Worm (Caenorhabditis elegans): ENCODE data around the gene C18G1.7.

C18G1.7 gene

ce11 chrV:4794308-4794707 is 48.9 kb downstream of the C18G1.7 start, which contains the start of gene R02F11.2 (continued):
- TF ChIP-seq isw-1 (GFP tag; IDR thresholded peaks at IDR 0.05) = no peak
- no peak for TF ChIP-seq zag-1 (tag; optimal IDR thresholded peaks at IDR 0.05)
- no peak for TF ChIP-seq lin-39 (tag; optimal IDR thresholded peaks at IDR 0.05)
- no peak for TF ChIP-seq elt-2 (tag; optimal IDR thresholded peaks at IDR 0.05)
- no peak for TF ChIP-seq unc-130 (tag; optimal IDR thresholded peaks at IDR 0.05)
- TF ChIP-seq aha-1 (tag; optimal IDR thresholded peaks at IDR 0.05) = no peak
- TF ChIP-seq ztf-11 (tag; optimal IDR thresholded peaks at IDR 0.05) = no peak
- no peak for TF ChIP-seq unc-30 (tag; optimal IDR thresholded peaks at IDR 0.05)
- peak; percentile 28 for TF ChIP-seq swsn-7 (tag; optimal IDR thresholded peaks at IDR 0.05)
- no peak for TF ChIP-seq rnt-1 (tag; optimal IDR thresholded peaks at IDR 0.05)
- no peak for TF ChIP-seq efl-3 (GFP tag; optimal IDR thresholded peaks at IDR 0.05)
- no peak for TF ChIP-seq lsy-2 (tag; optimal IDR thresholded peaks at IDR 0.05)
- no peak for TF ChIP-seq ama-1 (optimal IDR thresholded peaks at IDR 0.05)
- no peak for TF ChIP-seq pqm-1 (tag; optimal IDR thresholded peaks at IDR 0.05)
- TF ChIP-seq nhr-47 (tag; optimal IDR thresholded peaks at IDR 0.05) = peak; percentile 74
- no peak for TF ChIP-seq efl-1 (optimal IDR thresholded peaks at IDR 0.05)
- TF ChIP-seq efl-1 (GFP tag; optimal IDR thresholded peaks at IDR 0.05 in 1 of 2) = no peak
- TF ChIP-seq sox-4 (tag; optimal IDR thresholded peaks at IDR 0.05) = peak; percentile 52
- no peak for TF ChIP-seq zip-4 (GFP tag; optimal IDR thresholded peaks at IDR 0.05)
- TF ChIP-seq fkh-8 (tag; optimal IDR thresholded peaks at IDR 0.05) = peak; percentile 96
- TF ChIP-seq C34B4.2 (tag; optimal IDR thresholded peaks at IDR 0.05) = no peak
- TF ChIP-seq lin-13 (GFP tag; optimal IDR thresholded peaks at IDR 0.05) = no peak
- no peak for TF ChIP-seq lin-35 (GFP tag; optimal IDR thresholded peaks at IDR 0.05)
- peak; percentile 92 for TF ChIP-seq hlh-4 (tag; optimal IDR thresholded peaks at IDR 0.05)
- TF ChIP-seq ztf-4 (tag; optimal IDR thresholded peaks at IDR 0.05) = peak; percentile 49
- no peak for TF ChIP-seq mdl-1 (tag; optimal IDR thresholded peaks at IDR 0.05)
- peak; percentile 7 for TF ChIP-seq nhr-11 (tag; optimal IDR thresholded peaks at IDR 0.05)
- no peak for TF ChIP-seq lin-14 (GFP tag; optimal IDR thresholded peaks at IDR 0.05)

Data from whole organism, L1 larva.